Worm (Caenorhabditis elegans) whole organism, young adult: Measurements from ENCODE around the gene srx-59.

Experiments
- K11D2.4 ChIP-seq: fragments of 200-800 bp; sonication (Bioruptor generic); IDR thresholded peaks from 2 replicates; pipeline ENCODE4 v1.3.6; 2022; ENCODE audit warnings: missing genetic modification reagents, missing genetic modification characterization, missing compliant biosample characterization
- Y53G8AR.9 ChIP-seq: fragments of 200-800 bp; sonication (Bioruptor generic); conservative IDR thresholded peaks from 2 replicates; pipeline ENCODE4 v1.3.6; 2022; ENCODE audit warnings: missing genetic modification reagents, missing genetic modification characterization, missing compliant biosample characterization
- ama-1 ChIP-seq, 3 experiments: fragments of 150-350 bp in 1 of 3; sonication (generic microtip) in 2 of 3; optimal IDR thresholded peaks; 2 replicates each; lab custom pipeline; 2014 to 2018; ENCODE audit warnings: missing biosample characterization in 2 of 3, missing genetic modification characterization in 2 of 3, missing genetic modification reagents in 2 of 3
- ceh-100 ChIP-seq: fragments of 200-800 bp; sonication (Bioruptor generic); IDR thresholded peaks from 2 replicates; pipeline ENCODE4 v1.3.6; 2022; ENCODE audit warnings: missing genetic modification reagents, missing genetic modification characterization, missing compliant biosample characterization
- lag-1 ChIP-seq: fragments of 200-800 bp; sonication (Bioruptor generic); IDR thresholded peaks from 2 replicates; pipeline ENCODE4 v1.3.6; 2022; ENCODE audit warnings: missing genetic modification reagents, missing genetic modification characterization, missing compliant biosample characterization
- madf-6 ChIP-seq: fragments of 200-800 bp; sonication (Bioruptor generic); IDR thresholded peaks from 2 replicates; pipeline ENCODE4 v1.3.6; 2022; ENCODE audit warnings: missing genetic modification reagents, missing genetic modification characterization, missing compliant biosample characterization
- nhr-90 ChIP-seq: sonication (generic microtip); optimal IDR thresholded peaks from 2 replicates; lab custom pipeline; 2016; ENCODE audit warnings: missing genotype, mild to moderate bottlenecking, missing genetic modification characterization, missing compliant biosample characterization
- rpc-1 ChIP-seq, 2 experiments: fragments of 150-350 bp in 1 of 2; sonication (generic microtip) in 1 of 2; optimal IDR thresholded peaks; 2 replicates each; lab custom pipeline; 2014 to 2018; ENCODE audit warnings: missing biosample characterization in 1 of 2, missing genetic modification characterization in 1 of 2, missing genetic modification reagents in 1 of 2, missing genotype in 1 of 2
- unc-62 ChIP-seq: fragments of 150-350 bp; optimal IDR thresholded peaks from 2 replicates; lab custom pipeline; 2014; ENCODE audit warnings: missing biosample characterization, missing genetic modification reagents, missing genetic modification characterization
- ztf-18 ChIP-seq: sonication (generic microtip); optimal IDR thresholded peaks from 2 replicates; lab custom pipeline; 2016; ENCODE audit warnings: missing genotype, mild to moderate bottlenecking, missing genetic modification characterization, missing compliant biosample characterization

- no peak for TF ChIP-seq nhr-90 (tag; lab: Kevin White, UChicago)
- TF ChIP-seq unc-62 = no peak
- no peak for TF ChIP-seq Y53G8AR.9 (GFP tag; lab: Robert Waterston, UW)
- no peak for TF ChIP-seq K11D2.4 (GFP tag; lab: Robert Waterston, UW)
- TF ChIP-seq ama-1 (optimal IDR thresholded peaks at IDR 0.05; lab: Kevin White, UChicago) = no peak
- TF ChIP-seq ama-1 (GFP tag; optimal IDR thresholded peaks at IDR 0.05; lab: Kevin White, UChicago) = no peak
- no peak for TF ChIP-seq ceh-100
- no peak for TF ChIP-seq madf-6 (GFP tag; lab: Robert Waterston, UW)
- TF ChIP-seq rpc-1 (optimal IDR thresholded peaks at IDR 0.05; lab: Kevin White, UChicago) = no peak
- TF ChIP-seq rpc-1 (tag; optimal IDR thresholded peaks at IDR 0.05; lab: Kevin White, UChicago) = no peak
- TF ChIP-seq lag-1 (GFP tag; lab: Robert Waterston, UW) = no peak
- TF ChIP-seq ztf-18 (tag; lab: Kevin White, UChicago) = no peak
Observed at ce11 chrV:7021772-7022171, 50.1 kb downstream of the srx-59 start, which contains the start of gene F20A1.4.
